Worm (Caenorhabditis elegans) whole organism, young adult: ENCODE measurements around the gene Y39B6A.33.

ENCODE experiments used
- C06A6.2 ChIP-seq: fragments of 200-800 bp; sonication (Bioruptor generic); conservative IDR thresholded peaks from 2 replicates; pipeline ENCODE4 v1.3.6; 2022; ENCODE audit warnings: missing genetic modification characterization, missing compliant biosample characterization
- D2030.7 ChIP-seq: fragments of 200-800 bp; sonication (Bioruptor generic); IDR thresholded peaks from 2 replicates; pipeline ENCODE4 v1.3.6; 2022; ENCODE audit warnings: missing genetic modification reagents, missing genetic modification characterization, missing compliant biosample characterization
- F23B12.7 ChIP-seq: sonication (generic microtip); optimal IDR thresholded peaks from 2 replicates; lab custom pipeline; 2017; ENCODE audit warnings: missing genetic modification characterization, mild to moderate bottlenecking, missing compliant biosample characterization, antibody characterized with exemption, moderate library complexity; ENCODE audit not compliant: insufficient read depth
- F37B4.10 ChIP-seq: fragments of 200-800 bp; sonication (Bioruptor generic); IDR thresholded peaks from 2 replicates; pipeline ENCODE4 v1.3.6; 2022; ENCODE audit warnings: missing genetic modification characterization, missing compliant biosample characterization
- F39B2.1 ChIP-seq: fragments of 200-800 bp; sonication (Bioruptor generic); IDR thresholded peaks from 2 replicates; pipeline ENCODE4 v1.3.6; 2022; ENCODE audit warnings: missing genetic modification reagents, missing genetic modification characterization, missing compliant biosample characterization
- F57A8.1 ChIP-seq: fragments of 200-800 bp; sonication (Bioruptor generic); optimal IDR thresholded peaks from 2 replicates; lab custom pipeline; 2018; ENCODE audit warnings: mild to moderate bottlenecking, missing genetic modification characterization, moderate library complexity, missing compliant biosample characterization
- K12H6.12 ChIP-seq: fragments of 200-800 bp; sonication (Bioruptor generic); optimal IDR thresholded peaks from 2 replicates; lab custom pipeline; 2018; ENCODE audit warnings: mild to moderate bottlenecking, missing genetic modification characterization, missing compliant biosample characterization
- Y56A3A.18 ChIP-seq: fragments of 200-800 bp; sonication (Bioruptor generic); IDR thresholded peaks from 2 replicates; pipeline ENCODE4 v1.3.6; 2022; ENCODE audit warnings: missing genetic modification reagents, missing genetic modification characterization, missing compliant biosample characterization
- Y79H2A.3 ChIP-seq: fragments of 200-800 bp; sonication (Bioruptor generic); conservative IDR thresholded peaks from 2 replicates; pipeline ENCODE4 v1.3.6; 2022; ENCODE audit warnings: missing genetic modification reagents, missing genetic modification characterization, missing compliant biosample characterization
- ama-1 ChIP-seq, 3 experiments: fragments of 150-350 bp in 1 of 3; sonication (generic microtip) in 2 of 3; optimal IDR thresholded peaks; 2 replicates each; lab custom pipeline; 2014 to 2018; ENCODE audit warnings: missing biosample characterization in 2 of 3, missing genetic modification characterization in 2 of 3, missing genetic modification reagents in 2 of 3
- aptf-2 ChIP-seq: fragments of 200-800 bp; sonication (Bioruptor generic); conservative IDR thresholded peaks from 2 replicates; pipeline ENCODE4 v1.3.6; 2022; ENCODE audit warnings: missing genetic modification reagents, missing genetic modification characterization, missing compliant biosample characterization
- attf-5 ChIP-seq: fragments of 200-800 bp; sonication (Bioruptor generic); optimal IDR thresholded peaks from 2 replicates; lab custom pipeline; 2018; ENCODE audit warnings: mild to moderate bottlenecking, missing genetic modification characterization, missing compliant biosample characterization
- bed-1 ChIP-seq: fragments of 200-800 bp; sonication (Bioruptor generic); IDR thresholded peaks from 2 replicates; pipeline ENCODE4 v1.3.6; 2022; ENCODE audit warnings: missing genetic modification reagents, missing genetic modification characterization, missing compliant biosample characterization
- bed-2 ChIP-seq: fragments of 200-800 bp; sonication (Bioruptor generic); IDR thresholded peaks from 2 replicates; pipeline ENCODE4 v1.3.6; 2022; ENCODE audit warnings: missing genetic modification reagents, missing genetic modification characterization, missing compliant biosample characterization
- ccch-3 ChIP-seq: fragments of 200-800 bp; sonication (Bioruptor generic); optimal IDR thresholded peaks from 2 replicates; lab custom pipeline; 2018; ENCODE audit warnings: mild to moderate bottlenecking, missing genetic modification characterization, missing compliant biosample characterization
- ceh-27 ChIP-seq: fragments of 200-800 bp; sonication (Bioruptor generic); optimal IDR thresholded peaks from 2 replicates; lab custom pipeline; 2018; ENCODE audit warnings: mild to moderate bottlenecking, missing genetic modification characterization, moderate library complexity, missing compliant biosample characterization
- egrh-3 ChIP-seq: fragments of 200-800 bp; sonication (Bioruptor generic); IDR thresholded peaks from 2 replicates; pipeline ENCODE4 v1.3.6; 2022; ENCODE audit warnings: missing genetic modification reagents, missing genetic modification characterization, missing compliant biosample characterization
- fkh-3 ChIP-seq: sonication (generic microtip); optimal IDR thresholded peaks from 2 replicates; lab custom pipeline; 2016; ENCODE audit warnings: mild to moderate bottlenecking, missing genetic modification characterization, missing compliant biosample characterization
- hlh-12 ChIP-seq: sonication (generic microtip); optimal IDR thresholded peaks from 2 replicates; lab custom pipeline; 2016; ENCODE audit warnings: missing genetic modification characterization, missing compliant biosample characterization
- hlh-26 ChIP-seq: fragments of 200-800 bp; sonication (Bioruptor generic); conservative IDR thresholded peaks from 2 replicates; pipeline ENCODE4 v1.3.6; 2022; ENCODE audit warnings: missing genetic modification reagents, missing genetic modification characterization, missing compliant biosample characterization
- hrde-1 ChIP-seq: sonication (generic microtip); optimal IDR thresholded peaks from 2 replicates; lab custom pipeline; 2016; ENCODE audit warnings: missing genetic modification characterization, mild to moderate bottlenecking, missing compliant biosample characterization, moderate library complexity, missing genotype, missing genetic modification reagents, borderline replicate concordance
- let-607 ChIP-seq, 2 experiments: fragments of 200-800 bp in 1 of 2; sonication (Bioruptor generic) in 1 of 2; sonication (generic microtip) in 1 of 2; optimal IDR thresholded peaks; 2 replicates each; lab custom pipeline; 2016 to 2018; ENCODE audit warnings: mild to moderate bottlenecking in 2 of 2, missing compliant biosample characterization in 2 of 2, missing genetic modification characterization in 2 of 2, moderate library complexity in 2 of 2, missing genotype in 1 of 2
- lin-40 ChIP-seq: sonication (generic microtip); optimal IDR thresholded peaks from 2 replicates; lab custom pipeline; 2016; ENCODE audit warnings: missing genetic modification characterization, mild to moderate bottlenecking, missing compliant biosample characterization, missing genotype, missing genetic modification reagents
- lir-1 ChIP-seq: fragments of 200-800 bp; sonication (Bioruptor generic); conservative IDR thresholded peaks from 2 replicates; pipeline ENCODE4 v1.3.6; 2022; ENCODE audit warnings: missing genetic modification reagents, missing genetic modification characterization, missing compliant biosample characterization
- mcd-1 ChIP-seq: fragments of 200-800 bp; sonication (Bioruptor generic); IDR thresholded peaks from 2 replicates; pipeline ENCODE4 v1.3.6; 2022; ENCODE audit warnings: missing genetic modification reagents, missing genetic modification characterization, missing compliant biosample characterization
- nfya-1 ChIP-seq: sonication (generic microtip); optimal IDR thresholded peaks from 2 replicates; lab custom pipeline; 2017; ENCODE audit warnings: antibody characterized with exemption, missing compliant biosample characterization, missing genetic modification characterization, borderline replicate concordance; ENCODE audit not compliant: insufficient read depth
- nhr-179 ChIP-seq: sonication (generic microtip); optimal IDR thresholded peaks from 2 replicates; lab custom pipeline; 2016; ENCODE audit warnings: mild to moderate bottlenecking, missing genetic modification characterization, missing compliant biosample characterization
- rcor-1 ChIP-seq: fragments of 200-800 bp; sonication (Bioruptor generic); IDR thresholded peaks from 2 replicates; pipeline ENCODE4 v1.3.6; 2022; ENCODE audit warnings: missing genetic modification reagents, missing genetic modification characterization, missing compliant biosample characterization
- snpc-4 ChIP-seq, 5 experiments: fragments of 150-350 bp in 1 of 5; sonication (generic microtip) in 4 of 5; optimal IDR thresholded peaks; 2 replicates each; lab custom pipeline; 2014 to 2018; ENCODE audit warnings: missing genetic modification characterization in 5 of 5, missing biosample characterization in 3 of 5, antibody characterized with exemption in 2 of 5, mild to moderate bottlenecking in 2 of 5, missing compliant biosample characterization in 2 of 5, missing genotype in 2 of 5, moderate library complexity in 2 of 5, missing genetic modification reagents in 1 of 5
- xnd-1 ChIP-seq: sonication (generic microtip); optimal IDR thresholded peaks from 2 replicates; lab custom pipeline; 2016; ENCODE audit warnings: missing genotype, missing genetic modification reagents, missing genetic modification characterization, missing compliant biosample characterization
- zfh-2 ChIP-seq: fragments of 200-800 bp; sonication (Bioruptor generic); conservative IDR thresholded peaks from 2 replicates; pipeline ENCODE4 v1.3.6; 2022; ENCODE audit warnings: missing genetic modification reagents, missing genetic modification characterization, missing compliant biosample characterization
- ztf-25 ChIP-seq: fragments of 200-800 bp; sonication (Bioruptor generic); IDR thresholded peaks from 2 replicates; pipeline ENCODE4 v1.3.6; 2022; ENCODE audit warnings: missing genetic modification reagents, missing genetic modification characterization, missing compliant biosample characterization

Gene Y39B6A.33

ce11 chrV:18990238-18990901 lies 11.4 kb upstream of the Y39B6A.33 start, which contains the start of the genes reps-1 and Y39B6A.37 (continued):
- TF ChIP-seq nhr-179 (tag; lab: Kevin White, UChicago) (no peak), Y79H2A.3 (GFP tag; lab: Robert Waterston, UW) (no peak), aptf-2 (GFP tag; lab: Robert Waterston, UW) (no peak), hlh-12 (no peak), lin-40 (peak; percentile 82), F37B4.10 (GFP tag; lab: Robert Waterston, UW) (0 out of 2 replicates have a peak, but pooled peaks have one; percentile 33), ccch-3 (GFP tag; lab: Kevin White, UChicago) (no peak), ceh-27 (peak; percentile 25), zfh-2 (GFP tag; lab: Robert Waterston, UW) (0 out of 2 replicates have a peak, but pooled peaks have one; percentile 34), rcor-1 (GFP tag; lab: Robert Waterston, UW) (peak; percentile 74), lir-1 (GFP tag; lab: Robert Waterston, UW) (peak; percentile 56; the same call in 1 of the 2 replicates), let-607 (tag; optimal IDR thresholded peaks at IDR 0.05; lab: Kevin White, UChicago) (peak in 1 of 2 experiments; percentile 9)
- TF ChIP-seq, all 124 proteins: peak for 43

ce11 chrV:18990958-18991357 lies 10.8 kb upstream of the Y39B6A.33 start:
- TF ChIP-seq aptf-2 (GFP tag; lab: Robert Waterston, UW) (no peak), zfh-2 (GFP tag; lab: Robert Waterston, UW) (peak; percentile 74), mcd-1 (no peak), egrh-3 (GFP tag; lab: Robert Waterston, UW) (peak; percentile 70; the same call in 1 of the 2 replicates), attf-5 (GFP tag; lab: Kevin White, UChicago) (no peak)

ce11 chrV:18993017-18993416 lies 8.7 kb upstream of the Y39B6A.33 start:
- no peak for TF ChIP-seq snpc-4 (GFP tag; optimal IDR thresholded peaks at IDR 0.05; lab: Kevin White, UChicago)
- no peak for TF ChIP-seq snpc-4 (tag; optimal IDR thresholded peaks at IDR 0.05; lab: Kevin White, UChicago)
- no peak for TF ChIP-seq ama-1 (optimal IDR thresholded peaks at IDR 0.05; lab: Kevin White, UChicago)
- TF ChIP-seq ama-1 (GFP tag; optimal IDR thresholded peaks at IDR 0.05; lab: Kevin White, UChicago), result no peak
- no peak for TF ChIP-seq Y56A3A.18
- no peak for TF ChIP-seq F39B2.1
- TF ChIP-seq C06A6.2 (GFP tag; lab: Robert Waterston, UW), result no peak
- no peak for TF ChIP-seq xnd-1
- TF ChIP-seq ztf-25 (GFP tag; lab: Robert Waterston, UW), result no peak
- TF ChIP-seq hlh-26, result no peak
- TF ChIP-seq nfya-1 (tag; lab: Kevin White, UChicago), result no peak
- TF ChIP-seq fkh-3 (tag; lab: Kevin White, UChicago), result no peak
- no peak for TF ChIP-seq hrde-1
- TF ChIP-seq bed-2 (GFP tag; lab: Robert Waterston, UW), result no peak
- TF ChIP-seq attf-5 (GFP tag; lab: Kevin White, UChicago), result no peak
- no peak for TF ChIP-seq K12H6.12 (tag; lab: Kevin White, UChicago)
- no peak for TF ChIP-seq F23B12.7 (tag; lab: Kevin White, UChicago)
- TF ChIP-seq D2030.7, result no peak
- TF ChIP-seq F57A8.1, result no peak
- TF ChIP-seq bed-1 (GFP tag; lab: Robert Waterston, UW), result no peak
